Worm (Caenorhabditis elegans): Measurements from ENCODE around the gene lys-1.

Gene lys-1

DNA sequence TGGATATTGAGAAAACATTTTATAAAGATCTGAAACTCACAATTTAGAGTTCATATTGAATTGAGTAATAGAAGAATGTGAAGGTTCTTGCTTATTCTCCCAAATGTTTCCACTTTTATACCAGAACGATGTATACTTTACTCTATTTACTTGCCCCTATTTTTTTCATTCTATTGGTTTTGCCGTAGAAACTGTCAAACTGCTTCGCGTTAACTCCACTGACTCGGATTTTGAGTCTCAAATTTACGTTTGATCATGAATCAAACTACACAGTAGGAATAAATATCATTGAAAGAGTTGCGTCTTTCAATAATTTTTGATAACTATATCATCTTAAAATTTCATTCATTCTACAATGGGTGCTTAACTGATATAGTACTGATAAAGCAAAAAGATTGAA is 37.8 kb upstream of the lys-1 start, which contains the start of gene fipr-8:
Gene fipr-8 (minus strand): TSS at position 101 of the 400 bp plus-strand sequence.
- TF ChIP-seq unc-130 (tag; optimal IDR thresholded peaks at IDR 0.05) (no peak), lin-39 (tag; optimal IDR thresholded peaks at IDR 0.05) (no peak), unc-86 (tag; optimal IDR thresholded peaks at IDR 0.05) (no peak), ama-1 (optimal IDR thresholded peaks at IDR 0.05) (no peak), ets-5 (GFP tag; IDR thresholded peaks at IDR 0.05) (no peak), jun-1 (tag; optimal IDR thresholded peaks at IDR 0.05) (no peak), nhr-90 (tag; optimal IDR thresholded peaks at IDR 0.05; ENCODE audit: poor library complexity) (no peak), ceh-8 (GFP tag; optimal IDR thresholded peaks at IDR 0.05) (no peak), nhr-19 (GFP tag; conservative IDR thresholded peaks at IDR 0.05) (no peak), fkh-10 (GFP tag; optimal IDR thresholded peaks at IDR 0.05) (no peak)

DNA sequence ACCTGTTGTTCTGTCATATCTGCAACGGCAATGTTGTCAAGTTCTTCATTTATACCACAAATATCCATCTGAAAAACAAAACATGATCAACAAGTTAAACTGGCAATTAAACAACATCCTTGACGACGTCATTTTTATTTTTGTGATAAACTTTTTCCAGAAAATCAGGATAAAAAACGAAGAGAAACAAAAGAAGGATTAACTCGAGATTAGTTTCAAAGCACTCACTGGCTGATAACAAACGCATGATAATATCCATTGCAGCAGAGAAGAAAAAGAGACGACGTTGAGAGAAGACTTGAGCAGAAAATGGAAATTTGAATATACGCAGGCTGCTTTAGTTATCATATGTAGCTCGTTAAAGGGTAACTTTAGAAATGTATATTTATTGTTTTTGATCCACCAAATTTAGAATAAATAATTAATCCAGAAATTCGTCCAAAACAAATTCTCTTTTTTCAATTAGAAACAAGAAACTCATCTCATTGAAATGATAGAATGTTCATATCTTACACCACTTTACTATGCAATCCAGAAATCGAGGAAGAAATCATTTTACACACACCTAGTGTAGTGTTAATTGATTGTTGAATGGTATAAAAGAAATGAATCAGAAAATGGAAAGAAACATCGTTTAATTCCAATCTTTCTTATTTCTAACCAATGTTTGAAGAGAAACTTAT is 36.4 kb upstream of the lys-1 start, which contains the start of the genes C12D8.21 and col-148:
Gene C12D8.21 (minus strand): TSS at position 68 of the 683 bp plus-strand sequence.
Gene col-148 (plus strand): TSS at position 633 of the 683 bp plus-strand sequence.
- TF ChIP-seq ceh-8 (GFP tag; optimal IDR thresholded peaks at IDR 0.05) (no peak), ceh-63 (GFP tag; optimal IDR thresholded peaks at IDR 0.05) (no peak), sptf-1 (tag; optimal IDR thresholded peaks at IDR 0.05) (no peak), tlp-1 (tag; optimal IDR thresholded peaks at IDR 0.05) (no peak), unc-62 (GFP tag; optimal IDR thresholded peaks at IDR 0.05) (no peak), nhr-11 (tag; optimal IDR thresholded peaks at IDR 0.05) (no peak), nhr-85 (tag) (no peak), sox-4 (tag; optimal IDR thresholded peaks at IDR 0.05) (peak; percentile 22), nhr-71 (tag; optimal IDR thresholded peaks at IDR 0.05) (peak; percentile 11), lin-15B (tag; optimal IDR thresholded peaks at IDR 0.05) (no peak), dpl-1 (GFP tag; optimal IDR thresholded peaks at IDR 0.05) (no peak), aly-2 (tag; optimal IDR thresholded peaks at IDR 0.05) (no peak), elt-3 (tag; optimal IDR thresholded peaks at IDR 0.05) (no peak), sup-37 (GFP tag; optimal IDR thresholded peaks at IDR 0.05) (no peak), unc-130 (tag; optimal IDR thresholded peaks at IDR 0.05) (no peak), hlh-17 (GFP tag; optimal IDR thresholded peaks at IDR 0.05; ENCODE audit: borderline replicate concordance) (no peak), ces-1 (GFP tag; optimal IDR thresholded peaks at IDR 0.05) (no peak), swsn-7 (tag; optimal IDR thresholded peaks at IDR 0.05) (no peak), C04F5.9 (tag; optimal IDR thresholded peaks at IDR 0.05) (no peak), zip-4 (GFP tag; optimal IDR thresholded peaks at IDR 0.05) (no peak), jun-1 (tag; optimal IDR thresholded peaks at IDR 0.05) (no peak), skn-1 (tag; optimal IDR thresholded peaks at IDR 0.05) (no peak), mdl-1 (tag; optimal IDR thresholded peaks at IDR 0.05) (no peak), lir-3 (tag; optimal IDR thresholded peaks at IDR 0.05; ENCODE audit: poor library complexity) (no peak), egl-27 (tag; optimal IDR thresholded peaks at IDR 0.05) (no peak), ceh-90 (tag; optimal IDR thresholded peaks at IDR 0.05) (no peak), C16A3.4 (tag; optimal IDR thresholded peaks at IDR 0.05) (no peak), lin-13 (GFP tag; optimal IDR thresholded peaks at IDR 0.05) (no peak), fkh-8 (tag; optimal IDR thresholded peaks at IDR 0.05) (peak; percentile 72), dsc-1 (tag; optimal IDR thresholded peaks at IDR 0.05) (peak; percentile 96), ztf-11 (tag; optimal IDR thresholded peaks at IDR 0.05) (no peak), nhr-47 (tag; optimal IDR thresholded peaks at IDR 0.05) (peak; percentile 35), Y116A8C.19 (tag; optimal IDR thresholded peaks at IDR 0.05; ENCODE audit: borderline replicate concordance) (no peak), isw-1 (GFP tag; IDR thresholded peaks at IDR 0.05) (no peak), efl-3 (GFP tag; optimal IDR thresholded peaks at IDR 0.05) (no peak), pax-3 (tag; optimal IDR thresholded peaks at IDR 0.05) (peak; percentile 62), ztf-4 (tag; optimal IDR thresholded peaks at IDR 0.05) (no peak), xbp-1 (tag; optimal IDR thresholded peaks at IDR 0.05) (no peak), alr-1 (tag; optimal IDR thresholded peaks at IDR 0.05; ENCODE audit: borderline replicate concordance) (no peak), grh-1 (GFP tag; IDR thresholded peaks at IDR 0.05) (no peak)
